Worm (Caenorhabditis elegans): Measurements from ENCODE around the gene K08H2.5.

- TF ChIP-seq che-1 (tag; optimal IDR thresholded peaks at IDR 0.05) (no peak), madf-2 (tag; optimal IDR thresholded peaks at IDR 0.05) (no peak), rnt-1 (tag; optimal IDR thresholded peaks at IDR 0.05) (no peak), pha-4 (tag; optimal IDR thresholded peaks at IDR 0.05) (no peak), pros-1 (tag; optimal IDR thresholded peaks at IDR 0.05) (no peak), ama-1 (optimal IDR thresholded peaks at IDR 0.05) (no peak), hlh-30 (tag; optimal IDR thresholded peaks at IDR 0.05; ENCODE audit: insufficient read depth) (no peak), pha-2 (tag; optimal IDR thresholded peaks at IDR 0.05) (no peak), F13H6.1 (tag; optimal IDR thresholded peaks at IDR 0.05) (no peak), lin-11 (tag; optimal IDR thresholded peaks at IDR 0.05) (no peak), dmd-4 (tag; optimal IDR thresholded peaks at IDR 0.05; ENCODE audit: borderline replicate concordance) (no peak)
These were observed 40.7 kb downstream of the K08H2.5 start, which contains the start of gene unc-9 for ce11 chrX:13201401-13201800.
